Worm (Caenorhabditis elegans): Measurements from ENCODE around the gene F54D1.1.

Gene F54D1.1

DNA sequence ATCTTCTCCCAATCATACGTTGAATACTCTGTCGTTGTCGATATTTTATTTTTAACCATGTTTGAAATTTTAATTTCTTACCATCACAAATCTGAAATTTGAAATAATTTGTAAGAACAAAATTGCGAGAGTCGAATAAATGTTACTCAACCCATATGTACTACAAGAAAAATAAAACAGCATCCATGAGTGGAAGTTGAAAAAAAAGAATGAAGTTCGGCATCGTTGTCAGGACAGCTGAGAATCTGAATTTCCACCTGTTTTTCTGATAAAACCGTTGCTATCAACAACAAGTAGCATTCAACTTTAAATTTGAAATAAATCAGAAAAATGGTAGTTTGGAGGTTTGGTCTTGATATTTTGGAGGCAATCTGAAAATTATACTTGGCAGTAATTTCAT is 37.8 kb upstream of the F54D1.1 start, which contains the start of gene C29F4.3:
TSS of gene C29F4.3 (minus strand) at position 101 of the 400 bp plus-strand sequence.
- TF ChIP-seq pha-4 (tag; optimal IDR thresholded peaks at IDR 0.05) (no peak), ceh-40 (GFP tag; IDR thresholded peaks at IDR 0.05) (no peak), efl-1 (GFP tag; optimal IDR thresholded peaks at IDR 0.05) (no peak), F22D6.2 (tag; optimal IDR thresholded peaks at IDR 0.05) (no peak), let-526 (GFP tag; IDR thresholded peaks at IDR 0.05) (no peak), snpc-1.3 (tag; optimal IDR thresholded peaks at IDR 0.05; ENCODE audit: insufficient read depth) (no peak), nhr-27 (tag; optimal IDR thresholded peaks at IDR 0.05) (no peak), Y53G8AR.9 (GFP tag; conservative IDR thresholded peaks at IDR 0.05) (no peak), K11D2.4 (GFP tag; IDR thresholded peaks at IDR 0.05) (no peak), cebp-1 (GFP tag; IDR thresholded peaks at IDR 0.05) (no peak), cebp-1 (tag; optimal IDR thresholded peaks at IDR 0.05) (no peak), ztf-26 (tag; optimal IDR thresholded peaks at IDR 0.05) (no peak), xnd-1 (tag; optimal IDR thresholded peaks at IDR 0.05) (no peak), madf-8 (GFP tag; conservative IDR thresholded peaks at IDR 0.05) (no peak), hmg-20 (GFP tag; IDR thresholded peaks at IDR 0.05) (no peak), F55B11.4 (tag; optimal IDR thresholded peaks at IDR 0.05; ENCODE audit: borderline replicate concordance, insufficient read depth) (no peak), ztf-18 (tag; optimal IDR thresholded peaks at IDR 0.05) (no peak), snpc-1.1 (tag; optimal IDR thresholded peaks at IDR 0.05; ENCODE audit: insufficient read depth) (no peak), F57A8.1 (GFP tag; optimal IDR thresholded peaks at IDR 0.05) (no peak), F10E7.11 (tag; optimal IDR thresholded peaks at IDR 0.05) (no peak)

DNA sequence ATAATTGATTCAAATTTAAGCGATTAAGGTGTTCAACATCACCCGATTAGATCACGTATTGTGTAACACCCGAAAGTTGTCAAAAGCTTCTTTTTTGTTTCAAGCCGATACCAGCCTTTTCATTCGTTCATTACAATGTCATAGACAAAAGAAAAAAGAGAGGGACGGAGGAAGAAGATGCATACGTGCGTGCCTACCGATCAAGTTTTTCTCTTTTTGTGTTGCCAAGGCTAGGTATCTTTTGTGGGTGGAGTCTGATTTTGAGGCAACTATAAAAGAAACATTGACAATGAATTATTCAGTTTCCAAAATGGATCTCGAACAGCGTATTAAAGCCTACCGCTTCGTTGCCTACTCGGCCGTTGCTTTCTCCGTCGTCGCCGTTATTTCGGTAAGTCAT is 36.4 kb upstream of the F54D1.1 start, which contains the start of gene col-125:
TSS of gene col-125 (plus strand) at position 301 of the 400 bp plus-strand sequence.
- TF ChIP-seq Y67H2A.10 (GFP tag; conservative IDR thresholded peaks at IDR 0.05) = no peak
- TF ChIP-seq athp-1 (tag; optimal IDR thresholded peaks at IDR 0.05) = no peak
- no peak for TF ChIP-seq nfya-2 (GFP tag; IDR thresholded peaks at IDR 0.05)
- TF ChIP-seq rcor-1 (GFP tag; IDR thresholded peaks at IDR 0.05) = no peak
- no peak for TF ChIP-seq lag-1 (GFP tag; IDR thresholded peaks at IDR 0.05)
- TF ChIP-seq atf-7 (tag; optimal IDR thresholded peaks at IDR 0.05) = no peak
- no peak for TF ChIP-seq ZK185.1 (tag; optimal IDR thresholded peaks at IDR 0.05; ENCODE audit: poor library complexity, severe bottlenecking)
- no peak for TF ChIP-seq nhr-179 (tag; optimal IDR thresholded peaks at IDR 0.05)
- no peak for TF ChIP-seq sdz-38 (tag; optimal IDR thresholded peaks at IDR 0.05)
- TF ChIP-seq F10E7.11 (tag; optimal IDR thresholded peaks at IDR 0.05) = no peak
- no peak for TF ChIP-seq somi-1 (GFP tag; optimal IDR thresholded peaks at IDR 0.05)
- TF ChIP-seq xnd-1 (tag; optimal IDR thresholded peaks at IDR 0.05) = no peak
- no peak for TF ChIP-seq rpc-1 (optimal IDR thresholded peaks at IDR 0.05)
- no peak for TF ChIP-seq rpc-1 (tag; optimal IDR thresholded peaks at IDR 0.05)
- no peak for TF ChIP-seq K11D2.4 (GFP tag; IDR thresholded peaks at IDR 0.05)
- no peak for TF ChIP-seq ztf-3 (GFP tag; optimal IDR thresholded peaks at IDR 0.05)
- TF ChIP-seq nhr-120 (GFP tag; IDR thresholded peaks at IDR 0.05) = no peak
- TF ChIP-seq C06A6.2 (GFP tag; conservative IDR thresholded peaks at IDR 0.05) = no peak
- no peak for TF ChIP-seq B0035.1 (tag; optimal IDR thresholded peaks at IDR 0.05)
- TF ChIP-seq mxl-1 (tag; optimal IDR thresholded peaks at IDR 0.05) = no peak
